Worm (Caenorhabditis elegans) whole organism, young adult: ENCODE data around the gene cyp-33D1.

Source experiments
- B0035.1 ChIP-seq: sonication (generic microtip); optimal IDR thresholded peaks from 2 replicates; lab custom pipeline; 2016; ENCODE audit warnings: missing genetic modification characterization, mild to moderate bottlenecking, missing compliant biosample characterization, missing genotype, missing genetic modification reagents
- C06A6.2 ChIP-seq: fragments of 200-800 bp; sonication (Bioruptor generic); conservative IDR thresholded peaks from 2 replicates; pipeline ENCODE4 v1.3.6; 2022; ENCODE audit warnings: missing genetic modification characterization, missing compliant biosample characterization
- D2030.7 ChIP-seq: fragments of 200-800 bp; sonication (Bioruptor generic); IDR thresholded peaks from 2 replicates; pipeline ENCODE4 v1.3.6; 2022; ENCODE audit warnings: missing genetic modification reagents, missing genetic modification characterization, missing compliant biosample characterization
- F22D6.2 ChIP-seq: sonication (generic microtip); optimal IDR thresholded peaks from 2 replicates; lab custom pipeline; 2016; ENCODE audit warnings: mild to moderate bottlenecking, missing genetic modification characterization, missing compliant biosample characterization
- F37B4.10 ChIP-seq: fragments of 200-800 bp; sonication (Bioruptor generic); IDR thresholded peaks from 2 replicates; pipeline ENCODE4 v1.3.6; 2022; ENCODE audit warnings: missing genetic modification characterization, missing compliant biosample characterization
- F55B11.4 ChIP-seq: sonication (generic microtip); optimal IDR thresholded peaks from 2 replicates; lab custom pipeline; 2016; ENCODE audit warnings: missing compliant biosample characterization, missing genetic modification characterization, borderline replicate concordance; ENCODE audit not compliant: insufficient read depth
- K11D2.4 ChIP-seq: fragments of 200-800 bp; sonication (Bioruptor generic); IDR thresholded peaks from 2 replicates; pipeline ENCODE4 v1.3.6; 2022; ENCODE audit warnings: missing genetic modification reagents, missing genetic modification characterization, missing compliant biosample characterization
- K12H6.12 ChIP-seq: fragments of 200-800 bp; sonication (Bioruptor generic); optimal IDR thresholded peaks from 2 replicates; lab custom pipeline; 2018; ENCODE audit warnings: mild to moderate bottlenecking, missing genetic modification characterization, missing compliant biosample characterization
- T07F8.4 ChIP-seq: sonication (generic microtip); optimal IDR thresholded peaks from 2 replicates; lab custom pipeline; 2016; ENCODE audit warnings: mild to moderate bottlenecking, missing genetic modification characterization, moderate library complexity, missing compliant biosample characterization
- Y95B8A.8 ChIP-seq: fragments of 200-800 bp; sonication (Bioruptor generic); IDR thresholded peaks from 2 replicates; pipeline ENCODE4 v1.3.6; 2022; ENCODE audit warnings: missing genetic modification reagents, missing genetic modification characterization, missing compliant biosample characterization
- akir-1 ChIP-seq: fragments of 200-800 bp; sonication (Bioruptor generic); optimal IDR thresholded peaks from 2 replicates; lab custom pipeline; 2018; ENCODE audit warnings: mild to moderate bottlenecking, missing genetic modification characterization, moderate library complexity, missing compliant biosample characterization
- attf-5 ChIP-seq: fragments of 200-800 bp; sonication (Bioruptor generic); optimal IDR thresholded peaks from 2 replicates; lab custom pipeline; 2018; ENCODE audit warnings: mild to moderate bottlenecking, missing genetic modification characterization, missing compliant biosample characterization
- attf-6 ChIP-seq: fragments of 200-800 bp; sonication (Bioruptor generic); IDR thresholded peaks from 2 replicates; pipeline ENCODE4 v1.3.6; 2022; ENCODE audit warnings: missing genetic modification reagents, missing genetic modification characterization, missing compliant biosample characterization
- bed-2 ChIP-seq: fragments of 200-800 bp; sonication (Bioruptor generic); IDR thresholded peaks from 2 replicates; pipeline ENCODE4 v1.3.6; 2022; ENCODE audit warnings: missing genetic modification reagents, missing genetic modification characterization, missing compliant biosample characterization
- cebp-2 ChIP-seq: fragments of 200-800 bp; sonication (Bioruptor generic); IDR thresholded peaks from 2 replicates; pipeline ENCODE4 v1.3.6; 2022; ENCODE audit warnings: missing genetic modification characterization, missing compliant biosample characterization
- ceh-100 ChIP-seq: fragments of 200-800 bp; sonication (Bioruptor generic); IDR thresholded peaks from 2 replicates; pipeline ENCODE4 v1.3.6; 2022; ENCODE audit warnings: missing genetic modification reagents, missing genetic modification characterization, missing compliant biosample characterization
- ceh-58 ChIP-seq: fragments of 200-800 bp; sonication (Bioruptor generic); IDR thresholded peaks from 2 replicates; pipeline ENCODE4 v1.3.6; 2022; ENCODE audit warnings: missing genetic modification characterization, missing compliant biosample characterization
- chd-7 ChIP-seq: sonication (generic microtip); optimal IDR thresholded peaks from 2 replicates; lab custom pipeline; 2016; ENCODE audit warnings: mild to moderate bottlenecking, missing genetic modification characterization, moderate library complexity, missing compliant biosample characterization
- dpff-1 ChIP-seq: sonication (generic microtip); optimal IDR thresholded peaks from 2 replicates; lab custom pipeline; 2017; ENCODE audit warnings: mild to moderate bottlenecking, missing genetic modification characterization, missing compliant biosample characterization
- egl-44 ChIP-seq: fragments of 200-800 bp; sonication (Bioruptor generic); IDR thresholded peaks from 2 replicates; pipeline ENCODE4 v1.3.6; 2022; ENCODE audit warnings: missing genetic modification reagents, missing genetic modification characterization, missing compliant biosample characterization
- him-1 ChIP-seq: sonication (generic microtip); optimal IDR thresholded peaks from 2 replicates; lab custom pipeline; 2016; ENCODE audit warnings: missing genotype, missing genetic modification reagents, missing genetic modification characterization, missing compliant biosample characterization
- hrde-1 ChIP-seq: sonication (generic microtip); optimal IDR thresholded peaks from 2 replicates; lab custom pipeline; 2016; ENCODE audit warnings: missing genetic modification characterization, mild to moderate bottlenecking, missing compliant biosample characterization, moderate library complexity, missing genotype, missing genetic modification reagents, borderline replicate concordance
- lag-1 ChIP-seq: fragments of 200-800 bp; sonication (Bioruptor generic); IDR thresholded peaks from 2 replicates; pipeline ENCODE4 v1.3.6; 2022; ENCODE audit warnings: missing genetic modification reagents, missing genetic modification characterization, missing compliant biosample characterization
- let-526 ChIP-seq: fragments of 200-800 bp; sonication (Bioruptor generic); IDR thresholded peaks from 2 replicates; pipeline ENCODE4 v1.3.6; 2022; ENCODE audit warnings: missing genetic modification reagents, missing genetic modification characterization, missing compliant biosample characterization
- lin-26 ChIP-seq: fragments of 200-800 bp; sonication (Bioruptor generic); IDR thresholded peaks from 2 replicates; pipeline ENCODE4 v1.3.6; 2022; ENCODE audit warnings: missing genetic modification reagents, missing genetic modification characterization, missing compliant biosample characterization
- mcd-1 ChIP-seq: fragments of 200-800 bp; sonication (Bioruptor generic); IDR thresholded peaks from 2 replicates; pipeline ENCODE4 v1.3.6; 2022; ENCODE audit warnings: missing genetic modification reagents, missing genetic modification characterization, missing compliant biosample characterization
- mel-28 ChIP-seq: sonication (generic microtip); optimal IDR thresholded peaks from 2 replicates; lab custom pipeline; 2016; ENCODE audit warnings: borderline replicate concordance, mild to moderate bottlenecking, missing genetic modification characterization, missing compliant biosample characterization
- mes-4 ChIP-seq: sonication (generic microtip); optimal IDR thresholded peaks from 2 replicates; lab custom pipeline; 2016; ENCODE audit warnings: missing genotype, missing genetic modification characterization, missing compliant biosample characterization
- nfya-2 ChIP-seq: fragments of 200-800 bp; sonication (Bioruptor generic); IDR thresholded peaks from 2 replicates; pipeline ENCODE4 v1.3.6; 2022; ENCODE audit warnings: missing genetic modification reagents, missing genetic modification characterization, missing compliant biosample characterization
- nhr-80 ChIP-seq: sonication (generic microtip); optimal IDR thresholded peaks from 2 replicates; lab custom pipeline; 2016; ENCODE audit warnings: missing genetic modification characterization, missing compliant biosample characterization
- pbrm-1 ChIP-seq: fragments of 200-800 bp; sonication (Bioruptor generic); IDR thresholded peaks from 2 replicates; pipeline ENCODE4 v1.3.6; 2022; ENCODE audit warnings: missing genetic modification reagents, missing genetic modification characterization, missing compliant biosample characterization
- pha-4 ChIP-seq: fragments of 150-350 bp; sonication (generic microtip); optimal IDR thresholded peaks from 2 replicates; lab custom pipeline; 2014; ENCODE audit warnings: missing biosample characterization, missing genetic modification reagents, missing genetic modification characterization
- snpc-3.4 ChIP-seq: sonication (generic microtip); optimal IDR thresholded peaks from 2 replicates; lab custom pipeline; 2017; ENCODE audit warnings: missing genetic modification characterization, mild to moderate bottlenecking, missing compliant biosample characterization, antibody characterized with exemption, moderate library complexity, missing genotype, missing genetic modification reagents
- sptf-2 ChIP-seq: fragments of 200-800 bp; sonication (Bioruptor generic); optimal IDR thresholded peaks from 2 replicates; lab custom pipeline; 2018; ENCODE audit warnings: mild to moderate bottlenecking, missing genetic modification characterization, missing compliant biosample characterization
- unc-62 ChIP-seq: fragments of 150-350 bp; optimal IDR thresholded peaks from 2 replicates; lab custom pipeline; 2014; ENCODE audit warnings: missing biosample characterization, missing genetic modification reagents, missing genetic modification characterization
- ztf-6 ChIP-seq: fragments of 200-800 bp; sonication (Bioruptor generic); IDR thresholded peaks from 2 replicates; pipeline ENCODE4 v1.3.6; 2022; ENCODE audit warnings: missing genetic modification reagents, missing genetic modification characterization, missing compliant biosample characterization

cyp-33D1 gene

DNA sequence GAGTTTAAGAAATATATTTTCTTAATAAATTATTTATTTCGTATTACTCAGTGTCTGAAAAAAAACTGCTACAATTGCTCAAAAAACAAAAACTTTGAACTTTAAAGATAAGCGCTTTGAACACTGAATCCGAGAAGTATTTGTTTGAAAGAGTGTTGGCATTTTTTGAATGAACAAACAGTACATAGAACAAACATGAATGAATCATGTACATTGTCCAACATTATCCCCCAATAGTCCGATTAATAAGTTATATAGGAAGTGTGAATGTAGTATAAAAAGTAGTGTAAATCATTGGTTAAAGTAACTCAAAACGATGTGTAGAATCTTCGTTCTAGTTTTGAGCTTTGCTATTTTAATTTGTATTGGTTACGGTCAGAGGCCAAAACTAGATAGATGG, 26.1 kb upstream of the cyp-33D1 start, which contains the start of gene F11A5.17:
TSS of gene F11A5.17 (plus strand) at position 301 of the 400 bp plus-strand sequence.
- no peak for TF ChIP-seq sptf-2 (GFP tag; lab: Kevin White, UChicago)
- no peak for TF ChIP-seq F55B11.4 (tag; lab: Kevin White, UChicago)
- TF ChIP-seq him-1 = no peak
- no peak for TF ChIP-seq mel-28
- TF ChIP-seq chd-7 (tag; lab: Kevin White, UChicago) = no peak
- no peak for TF ChIP-seq lin-26
- no peak for TF ChIP-seq ztf-6 (GFP tag; lab: Robert Waterston, UW)
- TF ChIP-seq pha-4 = no peak
- no peak for TF ChIP-seq K12H6.12
- no peak for TF ChIP-seq attf-5
- TF ChIP-seq K11D2.4 (GFP tag; lab: Robert Waterston, UW) = no peak

DNA sequence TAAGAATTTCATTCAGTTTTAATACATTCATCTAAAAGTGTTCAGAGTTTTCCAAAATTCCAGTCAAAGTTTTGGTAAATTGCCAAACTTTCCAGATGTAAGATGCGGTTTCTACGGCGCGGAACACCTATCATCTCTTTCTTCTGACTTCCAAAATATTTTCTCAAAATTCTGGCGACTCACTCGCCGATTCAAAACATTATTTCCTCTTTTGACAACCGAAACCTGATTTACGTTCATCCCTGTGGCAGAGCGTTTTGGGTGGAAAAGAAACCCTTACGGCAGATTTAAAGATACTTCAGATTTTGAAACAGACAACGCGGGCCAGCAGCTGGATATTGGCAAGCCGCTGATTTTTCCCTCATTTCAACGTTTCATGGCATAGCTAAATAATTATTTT, 22.4 kb upstream of the cyp-33D1 start, which contains the start of gene F11A5.5:
TSS of gene F11A5.5 (plus strand) at position 301 of the 400 bp plus-strand sequence.
- TF ChIP-seq cebp-2 (GFP tag; lab: Robert Waterston, UW) = no peak
- no peak for TF ChIP-seq lag-1
- no peak for TF ChIP-seq snpc-3.4 (tag; lab: Kevin White, UChicago)
- TF ChIP-seq nfya-2 (GFP tag; lab: Robert Waterston, UW) = no peak
- TF ChIP-seq mes-4 (tag; lab: Kevin White, UChicago) = no peak
- no peak for TF ChIP-seq unc-62 (GFP tag; lab: Kevin White, UChicago)
- no peak for TF ChIP-seq bed-2
- no peak for TF ChIP-seq pbrm-1 (GFP tag; lab: Robert Waterston, UW)

DNA sequence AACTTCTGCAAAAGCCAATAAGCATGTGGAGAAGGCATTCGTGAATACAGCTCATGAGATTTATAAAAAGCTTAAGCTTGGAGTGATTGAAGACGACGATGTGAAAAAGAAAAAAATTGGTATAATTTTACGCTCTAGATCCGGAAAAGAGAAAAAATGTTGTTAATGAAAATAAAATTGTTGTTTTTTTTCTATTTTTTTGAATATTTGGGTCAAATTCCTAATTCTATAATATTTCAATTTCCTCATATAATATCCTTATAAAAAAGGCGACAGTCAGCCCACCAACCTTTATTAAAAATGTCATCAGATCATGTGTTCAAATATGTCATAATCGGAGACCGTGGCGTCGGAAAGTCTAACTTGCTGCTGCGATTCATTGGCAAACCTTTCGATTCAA, 19.7 kb upstream of the cyp-33D1 start, which contains the start of gene rabr-3:
TSS of gene rabr-3 (plus strand) at position 301 of the 400 bp plus-strand sequence.
- TF ChIP-seq let-526 = no peak
- no peak for TF ChIP-seq B0035.1
- no peak for TF ChIP-seq mcd-1 (GFP tag; lab: Robert Waterston, UW)
- TF ChIP-seq F22D6.2 (tag; lab: Kevin White, UChicago) = no peak
- TF ChIP-seq hrde-1 = no peak
- TF ChIP-seq F37B4.10 (GFP tag; lab: Robert Waterston, UW) = no peak
- no peak for TF ChIP-seq C06A6.2 (GFP tag; lab: Robert Waterston, UW)
- no peak for TF ChIP-seq egl-44
- TF ChIP-seq sptf-2 (GFP tag; lab: Kevin White, UChicago) = no peak
- TF ChIP-seq attf-6 = no peak
- TF ChIP-seq Y95B8A.8 (GFP tag; lab: Robert Waterston, UW) = no peak
- no peak for TF ChIP-seq pha-4
- no peak for TF ChIP-seq nhr-80 (tag; lab: Kevin White, UChicago)
- TF ChIP-seq ceh-58 = no peak
- no peak for TF ChIP-seq D2030.7
- TF ChIP-seq akir-1 = no peak

DNA sequence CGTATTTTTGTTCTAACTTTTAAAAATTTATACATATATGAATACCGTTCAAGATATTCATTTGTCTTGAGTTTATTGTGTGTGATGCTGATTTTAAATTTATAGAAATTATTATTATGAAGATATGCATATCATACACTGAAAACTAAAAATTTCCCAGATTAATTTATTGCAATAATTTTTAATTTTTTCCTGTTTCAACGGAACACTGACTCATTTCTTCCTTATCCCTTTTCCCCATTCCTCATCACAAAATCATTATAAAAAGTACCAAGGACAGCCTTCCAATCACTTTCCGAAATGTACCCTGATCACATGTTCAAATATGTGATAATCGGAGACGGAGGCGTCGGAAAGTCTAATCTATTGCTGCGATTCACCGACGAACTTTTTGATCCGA, 19.0 kb upstream of the cyp-33D1 start, which contains the start of gene rabr-4:
TSS of gene rabr-4 (plus strand) at position 301 of the 400 bp plus-strand sequence.
- TF ChIP-seq ceh-100 (GFP tag; lab: Robert Waterston, UW) (no peak), T07F8.4 (tag; lab: Kevin White, UChicago) (no peak), dpff-1 (tag; lab: Kevin White, UChicago) (no peak)
- TF ChIP-seq, all 124 proteins: peak for 0
